Fruit fly (Drosophila melanogaster) whole organism, pupa: ENCODE data around the gene bero.

Source experiments
- CG10348 ChIP-seq: fragments of 200-800 bp; sonication (Bioruptor generic); IDR thresholded peaks from 2 replicates; pipeline ENCODE4 v1.3.6; 2022; ENCODE audit warnings: missing biosample characterization, missing genetic modification characterization
- CG12605 ChIP-seq: fragments of 200-800 bp; sonication (Bioruptor generic); IDR thresholded peaks from 2 replicates; pipeline ENCODE4 v1.3.6; 2022; ENCODE audit warnings: missing biosample characterization, missing genetic modification characterization
- CG13204 ChIP-seq: fragments of 200-800 bp; sonication (Bioruptor generic); optimal IDR thresholded peaks from 2 replicates; lab custom pipeline; 2018; ENCODE audit warnings: missing biosample characterization, mild to moderate bottlenecking, missing genetic modification characterization, moderate library complexity
- CG14655 ChIP-seq: fragments of 200-800 bp; sonication (Bioruptor generic); optimal IDR thresholded peaks from 3 replicates; lab custom pipeline; 2017; ENCODE audit warnings: mild to moderate bottlenecking, missing biosample characterization, missing genetic modification reagents, missing genetic modification characterization
- CG15710 ChIP-seq: fragments of 200-800 bp; sonication (Bioruptor generic); optimal IDR thresholded peaks from 2 replicates; lab custom pipeline; 2018; ENCODE audit warnings: missing biosample characterization, mild to moderate bottlenecking, missing genetic modification characterization, moderate library complexity
- CG17806 ChIP-seq: fragments of 200-800 bp; sonication (Bioruptor generic); optimal IDR thresholded peaks from 2 replicates; lab custom pipeline; 2018; ENCODE audit warnings: missing biosample characterization, mild to moderate bottlenecking, missing genetic modification characterization, moderate library complexity
- CG32121 ChIP-seq: fragments of 200-800 bp; sonication (Bioruptor generic); IDR thresholded peaks from 2 replicates; pipeline ENCODE4 v1.3.6; 2022; ENCODE audit warnings: missing biosample characterization, missing genetic modification characterization
- CG34367 ChIP-seq: fragments of 200-800 bp; sonication (Bioruptor generic); optimal IDR thresholded peaks from 2 replicates; lab custom pipeline; 2018; ENCODE audit warnings: missing biosample characterization, mild to moderate bottlenecking, missing genetic modification characterization
- CG4496 ChIP-seq: fragments of 200-800 bp; sonication (Bioruptor generic); IDR thresholded peaks from 3 replicates; pipeline ENCODE4 v1.3.6; 2022; ENCODE audit warnings: missing biosample characterization, missing genetic modification characterization
- CG8159 ChIP-seq: fragments of 200-800 bp; sonication (Bioruptor generic); optimal IDR thresholded peaks from 3 replicates; lab custom pipeline; 2018; ENCODE audit warnings: missing biosample characterization, mild to moderate bottlenecking, missing genetic modification characterization, moderate library complexity
- CG8301 ChIP-seq: fragments of 200-800 bp; sonication (Bioruptor generic); optimal IDR thresholded peaks from 2 replicates; lab custom pipeline; 2018; ENCODE audit warnings: missing biosample characterization, mild to moderate bottlenecking, missing genetic modification characterization
- CG9948 ChIP-seq: fragments of 200-800 bp; sonication (Bioruptor generic); optimal IDR thresholded peaks from 2 replicates; lab custom pipeline; 2018; ENCODE audit warnings: missing biosample characterization, mild to moderate bottlenecking, missing genetic modification characterization, moderate library complexity
- D1 ChIP-seq: fragments of 200-800 bp; sonication (Bioruptor generic); optimal IDR thresholded peaks from 2 replicates; lab custom pipeline; 2018; ENCODE audit warnings: missing biosample characterization, mild to moderate bottlenecking, missing genetic modification characterization, moderate library complexity
- EcR ChIP-seq: fragments of 200-800 bp; sonication (Bioruptor generic); optimal IDR thresholded peaks from 3 replicates; lab custom pipeline; 2019; ENCODE audit warnings: missing biosample characterization, missing genetic modification characterization, mild to moderate bottlenecking, moderate library complexity, missing genetic modification reagents
- Ets98B ChIP-seq: fragments of 200-800 bp; sonication (Bioruptor generic); IDR thresholded peaks from 2 replicates; pipeline ENCODE4 v1.3.6; 2022; ENCODE audit warnings: missing biosample characterization, missing genetic modification characterization
- Pif1A ChIP-seq: fragments of 200-800 bp; sonication (Bioruptor generic); optimal IDR thresholded peaks from 3 replicates; lab custom pipeline; 2016; ENCODE audit warnings: missing biosample characterization, missing genetic modification characterization
- Pif1B ChIP-seq: fragments of 200-800 bp; sonication (Bioruptor generic); optimal IDR thresholded peaks from 3 replicates; lab custom pipeline; 2016; ENCODE audit warnings: missing biosample characterization, missing genetic modification characterization
- Snoo ChIP-seq: fragments of 200-800 bp; sonication (Bioruptor generic); optimal IDR thresholded peaks from 3 replicates; lab custom pipeline; 2017; ENCODE audit warnings: missing biosample characterization, mild to moderate bottlenecking, missing genetic modification characterization, inconsistent platforms
- fd96Ca ChIP-seq: fragments of 200-800 bp; sonication (Bioruptor generic); IDR thresholded peaks from 3 replicates; pipeline ENCODE4 v1.3.6; 2022; ENCODE audit warnings: missing biosample characterization, missing genetic modification characterization
- gl ChIP-seq: fragments of 200-800 bp; sonication (Bioruptor generic); optimal IDR thresholded peaks from 2 replicates; lab custom pipeline; 2018; ENCODE audit warnings: missing biosample characterization, mild to moderate bottlenecking, missing genetic modification characterization
- rn ChIP-seq: fragments of 200-800 bp; sonication (Bioruptor generic); IDR thresholded peaks from 2 replicates; pipeline ENCODE4 v1.3.6; 2022; ENCODE audit warnings: missing biosample characterization, missing genetic modification characterization

The bero gene

DNA sequence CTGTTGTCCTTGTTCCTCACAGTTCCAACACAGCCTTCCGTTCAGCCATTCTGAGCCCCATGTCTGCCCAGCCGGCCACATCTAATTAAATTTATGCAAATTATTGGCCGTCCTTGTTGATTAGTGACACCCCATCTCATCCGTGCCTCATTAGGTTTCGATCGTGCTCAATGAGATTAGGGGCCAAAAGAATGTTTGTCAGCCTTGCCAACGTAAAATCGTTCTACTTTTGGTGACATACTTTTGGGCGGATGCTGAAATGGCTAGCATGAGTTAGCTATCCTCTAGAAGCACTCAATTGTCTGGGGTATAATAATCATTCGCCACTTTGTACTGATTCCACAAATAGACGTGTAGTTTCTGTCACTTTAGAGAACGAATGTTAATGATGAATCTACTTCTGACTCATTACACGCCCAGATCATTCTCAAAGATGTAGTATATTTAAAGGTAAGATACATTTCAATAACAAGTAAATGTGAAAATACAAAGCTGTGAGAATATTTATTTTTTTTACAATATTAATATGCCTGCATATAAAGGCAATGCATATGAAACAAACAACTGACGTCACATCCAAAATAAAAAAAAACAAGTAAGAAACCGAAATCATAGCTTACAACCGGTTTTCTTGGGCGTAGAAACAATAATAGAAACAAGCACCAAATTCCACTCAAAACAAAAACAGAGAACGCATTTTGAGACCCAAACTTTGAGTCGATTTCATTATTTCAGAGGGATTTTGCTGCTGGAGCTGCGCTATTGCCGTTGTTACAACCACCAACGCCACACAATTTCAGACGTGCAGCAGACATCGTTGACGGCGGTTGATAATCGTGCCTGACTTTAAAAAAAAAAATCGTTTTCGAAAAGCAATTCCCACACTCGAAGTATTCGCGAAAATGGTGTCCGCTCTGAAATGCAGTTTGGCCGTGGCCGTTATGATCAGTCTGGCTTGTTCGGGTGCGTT lies at the start of gene bero:
Gene bero, plus strand, starts transcription at position 325 of the 970 bp plus-strand sequence.
- TF ChIP-seq CG9948 (tag; lab: Kevin White, UChicago) (no peak), rn (GFP tag; lab: Robert Waterston, UW) (no peak), EcR (GFP tag; lab: Kevin White, UChicago) (no peak), CG8159 (tag; lab: Kevin White, UChicago) (no peak), CG12605 (no peak), CG4496 (GFP tag; lab: Robert Waterston, UW) (no peak), CG13204 (GFP tag; lab: Kevin White, UChicago) (no peak), CG15710 (no peak), CG8301 (tag; lab: Kevin White, UChicago) (no peak), CG14655 (GFP tag; lab: Kevin White, UChicago) (no peak), CG34367 (tag; lab: Kevin White, UChicago) (no peak), fd96Ca (GFP tag; lab: Robert Waterston, UW) (no peak), Pif1A (GFP tag; lab: Kevin White, UChicago) (no peak), gl (tag; lab: Kevin White, UChicago) (no peak), CG32121 (no peak), CG10348 (no peak), Ets98B (GFP tag; lab: Robert Waterston, UW) (no peak), D1 (tag; lab: Kevin White, UChicago) (no peak), CG17806 (tag; lab: Kevin White, UChicago) (no peak), Pif1B (GFP tag; lab: Kevin White, UChicago) (no peak)
- TF ChIP-seq, all 21 proteins: peak for 0

DNA sequence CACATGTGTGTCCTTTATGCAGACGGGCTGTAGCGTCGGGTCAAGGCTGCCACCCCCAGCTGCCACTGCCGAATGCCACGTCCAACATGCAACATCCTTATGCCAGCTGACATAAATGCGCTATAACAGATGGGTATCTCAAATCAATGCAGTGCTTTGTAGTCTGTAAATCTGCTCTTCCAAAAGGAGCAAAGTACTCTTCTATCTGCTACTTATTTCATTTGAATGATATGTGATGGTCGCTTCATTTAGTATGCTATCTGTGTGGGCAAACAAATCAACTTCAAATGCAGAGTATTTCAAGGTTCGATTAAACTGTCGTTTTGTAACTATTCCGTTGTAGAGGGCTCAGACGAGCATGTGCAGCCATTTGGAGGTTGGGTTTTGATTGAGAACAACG lies 49.3 kb upstream of the bero start:
- no peak for TF ChIP-seq D1 (tag; lab: Kevin White, UChicago)
- peak; percentile 60 for TF ChIP-seq fd96Ca (GFP tag; lab: Robert Waterston, UW)
- TF ChIP-seq Pif1B (GFP tag; lab: Kevin White, UChicago): no peak
- TF ChIP-seq CG10348: no peak
- peak; percentile 24 for TF ChIP-seq CG14655 (GFP tag; lab: Kevin White, UChicago)
- TF ChIP-seq EcR (GFP tag; lab: Kevin White, UChicago): no peak
- no peak for TF ChIP-seq rn (GFP tag; lab: Robert Waterston, UW)
- peak; percentile 59 for TF ChIP-seq CG32121
- TF ChIP-seq Ets98B (GFP tag; lab: Robert Waterston, UW): peak; percentile 69
- TF ChIP-seq CG8301 (tag; lab: Kevin White, UChicago): no peak
- peak; percentile 29 for TF ChIP-seq CG17806 (tag; lab: Kevin White, UChicago)
- no peak for TF ChIP-seq CG15710
- no peak for TF ChIP-seq Snoo (tag; lab: Kevin White, UChicago)
- TF ChIP-seq gl (tag; lab: Kevin White, UChicago): no peak
- TF ChIP-seq CG13204 (GFP tag; lab: Kevin White, UChicago): no peak
- TF ChIP-seq Pif1A (GFP tag; lab: Kevin White, UChicago): peak; percentile 2
- TF ChIP-seq CG9948 (tag; lab: Kevin White, UChicago): no peak
- TF ChIP-seq CG12605: no peak
- peak; percentile 37 for TF ChIP-seq CG8159 (tag; lab: Kevin White, UChicago)
- peak; percentile 64; the same call in 1 of the 3 replicates for TF ChIP-seq CG4496 (GFP tag; lab: Robert Waterston, UW)
- TF ChIP-seq CG34367 (tag; lab: Kevin White, UChicago): no peak

DNA sequence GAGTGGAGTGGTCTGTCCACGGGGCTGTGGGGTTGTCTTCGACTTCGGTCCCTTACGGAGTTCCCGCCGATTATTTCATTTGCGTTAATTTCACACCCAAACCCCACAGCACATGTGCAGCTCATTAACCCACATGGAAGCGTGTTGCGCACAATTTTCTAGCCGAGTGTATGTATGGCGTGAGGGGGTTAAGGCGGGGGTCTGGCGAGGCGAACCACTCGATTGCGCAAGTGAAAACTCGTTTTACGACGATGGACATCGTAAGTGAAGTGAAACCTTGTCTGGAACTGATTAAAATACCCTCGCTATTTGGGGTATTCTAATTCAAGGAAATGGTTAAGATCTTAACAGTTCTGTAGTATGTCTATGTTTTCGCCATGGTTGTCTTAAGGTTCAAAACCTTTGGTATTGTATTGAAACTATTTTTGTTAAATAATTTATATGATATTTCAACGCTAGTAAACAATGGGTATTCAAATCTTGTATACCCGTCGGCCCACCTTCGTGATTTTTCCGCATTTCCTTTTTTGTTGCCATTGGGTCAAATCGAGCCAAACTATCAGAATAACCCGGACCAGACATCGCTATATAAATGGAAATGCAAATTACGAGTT lies 47.3 kb upstream of the bero start:
- peak; percentile 53 for TF ChIP-seq CG34367 (tag; lab: Kevin White, UChicago)
- TF ChIP-seq CG8301 (tag; lab: Kevin White, UChicago): peak; percentile 85
- no peak for TF ChIP-seq CG13204 (GFP tag; lab: Kevin White, UChicago)
- peak; percentile 30; the same call in 1 of the 2 replicates for TF ChIP-seq CG10348
- TF ChIP-seq CG32121: peak; percentile 85
- peak; percentile 86 for TF ChIP-seq CG4496 (GFP tag; lab: Robert Waterston, UW)
- TF ChIP-seq CG14655 (GFP tag; lab: Kevin White, UChicago): peak; percentile 86
- peak; percentile 74 for TF ChIP-seq CG17806 (tag; lab: Kevin White, UChicago)
- TF ChIP-seq rn (GFP tag; lab: Robert Waterston, UW): peak; percentile 59; the same call in 1 of the 2 replicates
- TF ChIP-seq CG8159 (tag; lab: Kevin White, UChicago): peak; percentile 65
- peak; percentile 54 for TF ChIP-seq Pif1B (GFP tag; lab: Kevin White, UChicago)
- TF ChIP-seq D1 (tag; lab: Kevin White, UChicago): no peak
- TF ChIP-seq CG9948 (tag; lab: Kevin White, UChicago): peak; percentile 65
- TF ChIP-seq fd96Ca (GFP tag; lab: Robert Waterston, UW): peak; percentile 71
- TF ChIP-seq CG12605: no peak; the same call in 1 of the 2 replicates
- TF ChIP-seq Pif1A (GFP tag; lab: Kevin White, UChicago): peak; percentile 81
- TF ChIP-seq Snoo (tag; lab: Kevin White, UChicago): no peak
- TF ChIP-seq gl (tag; lab: Kevin White, UChicago): no peak
- TF ChIP-seq Ets98B (GFP tag; lab: Robert Waterston, UW): peak; percentile 90
- TF ChIP-seq EcR (GFP tag; lab: Kevin White, UChicago): peak; percentile 37
- TF ChIP-seq CG15710: peak; percentile 63
